Worm (Caenorhabditis elegans) whole organism, mixed stage, embryonic: ENCODE results near the gene flp-19.

Source experiments
- M03D4.4 ChIP-seq: sonication (generic microtip); optimal IDR thresholded peaks from 2 replicates; lab custom pipeline; 2017; ENCODE audit warnings: mild to moderate bottlenecking, missing genetic modification characterization, missing compliant biosample characterization
- bed-3 ChIP-seq: fragments of 200-800 bp; sonication (Bioruptor generic); optimal IDR thresholded peaks from 3 replicates; lab custom pipeline; 2018; ENCODE audit warnings: mild to moderate bottlenecking, missing genetic modification characterization, moderate library complexity, missing compliant biosample characterization
- blmp-1 ChIP-seq: fragments of 150-350 bp; optimal IDR thresholded peaks from 2 replicates; lab custom pipeline; 2014; ENCODE audit warnings: missing biosample characterization, missing genetic modification characterization
- ceh-39 ChIP-seq: fragments of 150-350 bp; optimal IDR thresholded peaks from 2 replicates; lab custom pipeline; 2014; ENCODE audit warnings: missing biosample characterization, missing genetic modification characterization
- ceh-43 ChIP-seq: fragments of 200-800 bp; sonication (Bioruptor generic); optimal IDR thresholded peaks from 2 replicates; lab custom pipeline; 2018; ENCODE audit warnings: mild to moderate bottlenecking, missing genetic modification characterization, moderate library complexity, missing compliant biosample characterization
- ceh-83 ChIP-seq: fragments of 200-800 bp; sonication (Bioruptor generic); optimal IDR thresholded peaks from 2 replicates; lab custom pipeline; 2018; ENCODE audit warnings: mild to moderate bottlenecking, missing genetic modification characterization, missing compliant biosample characterization
- ces-1 ChIP-seq: fragments of 150-350 bp; optimal IDR thresholded peaks from 2 replicates; lab custom pipeline; 2014; ENCODE audit warnings: missing biosample characterization, missing genetic modification reagents, missing genetic modification characterization
- cnd-1 ChIP-seq: fragments of 200-800 bp; sonication (Bioruptor generic); optimal IDR thresholded peaks from 2 replicates; lab custom pipeline; 2018; ENCODE audit warnings: mild to moderate bottlenecking, missing genetic modification characterization, missing compliant biosample characterization
- drap-1 ChIP-seq: fragments of 200-800 bp; sonication (Bioruptor generic); optimal IDR thresholded peaks from 3 replicates; lab custom pipeline; 2018; ENCODE audit warnings: mild to moderate bottlenecking, missing genetic modification characterization, missing compliant biosample characterization
- elt-3 ChIP-seq: fragments of 150-350 bp; optimal IDR thresholded peaks from 2 replicates; lab custom pipeline; 2014; ENCODE audit warnings: missing biosample characterization, missing genetic modification characterization
- flh-1 ChIP-seq: fragments of 200-800 bp; sonication (Bioruptor generic); optimal IDR thresholded peaks from 2 replicates; lab custom pipeline; 2018; ENCODE audit warnings: mild to moderate bottlenecking, missing genetic modification characterization, moderate library complexity, missing compliant biosample characterization
- ham-2 ChIP-seq: fragments of 200-800 bp; sonication (Bioruptor generic); optimal IDR thresholded peaks from 2 replicates; lab custom pipeline; 2018; ENCODE audit warnings: mild to moderate bottlenecking, missing genetic modification characterization, missing compliant biosample characterization
- hlh-1 ChIP-seq: fragments of 150-350 bp; optimal IDR thresholded peaks from 2 replicates; lab custom pipeline; 2014; ENCODE audit warnings: missing biosample characterization, missing genetic modification reagents, missing genetic modification characterization
- lin-13 ChIP-seq: fragments of 150-350 bp; optimal IDR thresholded peaks from 2 replicates; lab custom pipeline; 2014; ENCODE audit warnings: missing biosample characterization, missing genetic modification characterization
- lin-32 ChIP-seq: fragments of 200-800 bp; sonication (Bioruptor generic); optimal IDR thresholded peaks from 2 replicates; lab custom pipeline; 2018; ENCODE audit warnings: mild to moderate bottlenecking, missing genetic modification characterization, missing compliant biosample characterization
- lsy-2 ChIP-seq: fragments of 150-350 bp; optimal IDR thresholded peaks from 2 replicates; lab custom pipeline; 2014; ENCODE audit warnings: missing biosample characterization, missing genetic modification characterization
- mab-5 ChIP-seq: fragments of 150-350 bp; optimal IDR thresholded peaks from 2 replicates; lab custom pipeline; 2014; ENCODE audit warnings: missing biosample characterization, missing genetic modification characterization
- mep-1 ChIP-seq: fragments of 150-350 bp; optimal IDR thresholded peaks from 2 replicates; lab custom pipeline; 2017; ENCODE audit warnings: missing biosample characterization, missing genetic modification reagents, missing genetic modification characterization, inconsistent platforms
- mls-2 ChIP-seq: sonication (generic microtip); optimal IDR thresholded peaks from 2 replicates; lab custom pipeline; 2016; ENCODE audit warnings: mild to moderate bottlenecking, missing genetic modification characterization, moderate library complexity, missing compliant biosample characterization
- nhr-12 ChIP-seq: fragments of 150-350 bp; optimal IDR thresholded peaks from 2 replicates; lab custom pipeline; 2014; ENCODE audit warnings: missing biosample characterization, missing genetic modification characterization
- nhr-2 ChIP-seq: fragments of 150-350 bp; optimal IDR thresholded peaks from 2 replicates; lab custom pipeline; 2014; ENCODE audit warnings: missing biosample characterization, missing genetic modification characterization
- nhr-237 ChIP-seq: fragments of 150-350 bp; optimal IDR thresholded peaks from 2 replicates; lab custom pipeline; 2014; ENCODE audit warnings: missing biosample characterization, missing genetic modification characterization
- nhr-28 ChIP-seq: fragments of 150-350 bp; optimal IDR thresholded peaks from 2 replicates; lab custom pipeline; 2014; ENCODE audit warnings: missing biosample characterization, missing genetic modification characterization
- nhr-76 ChIP-seq: sonication (generic microtip); optimal IDR thresholded peaks from 2 replicates; lab custom pipeline; 2017; ENCODE audit warnings: missing biosample characterization, missing genetic modification characterization
- pha-4 ChIP-seq: fragments of 150-350 bp; optimal IDR thresholded peaks from 2 replicates; lab custom pipeline; 2018; ENCODE audit warnings: missing biosample characterization, missing genetic modification reagents, missing genetic modification characterization
- sem-2 ChIP-seq: fragments of 200-800 bp; sonication (Bioruptor generic); optimal IDR thresholded peaks from 2 replicates; lab custom pipeline; 2018; ENCODE audit warnings: mild to moderate bottlenecking, missing genetic modification characterization, missing compliant biosample characterization
- snpc-4 ChIP-seq: fragments of 150-350 bp; optimal IDR thresholded peaks from 2 replicates; lab custom pipeline; 2014; ENCODE audit warnings: missing biosample characterization, missing genetic modification characterization
- sptf-1 ChIP-seq: sonication (generic microtip); optimal IDR thresholded peaks from 2 replicates; lab custom pipeline; 2017; ENCODE audit warnings: mild to moderate bottlenecking, missing genetic modification characterization, moderate library complexity, missing compliant biosample characterization
- tbx-8 ChIP-seq: fragments of 200-800 bp; sonication (Bioruptor generic); optimal IDR thresholded peaks from 2 replicates; lab custom pipeline; 2018; ENCODE audit warnings: mild to moderate bottlenecking, missing genetic modification characterization, moderate library complexity, missing compliant biosample characterization
- unc-120 ChIP-seq: sonication (generic microtip); optimal IDR thresholded peaks from 2 replicates; lab custom pipeline; 2017; ENCODE audit warnings: missing genetic modification characterization, missing compliant biosample characterization; ENCODE audit not compliant: poor library complexity, severe bottlenecking
- unc-39 ChIP-seq: fragments of 150-350 bp; optimal IDR thresholded peaks from 2 replicates; lab custom pipeline; 2014; ENCODE audit warnings: missing biosample characterization, missing genetic modification characterization
- unc-62 ChIP-seq: fragments of 150-350 bp; optimal IDR thresholded peaks from 2 replicates; lab custom pipeline; 2014; ENCODE audit warnings: missing biosample characterization, missing genetic modification reagents, missing genetic modification characterization
- zip-8 ChIP-seq: fragments of 150-350 bp; optimal IDR thresholded peaks from 2 replicates; lab custom pipeline; 2014; ENCODE audit warnings: missing biosample characterization, missing genetic modification characterization
- ztf-11 ChIP-seq: fragments of 150-350 bp; optimal IDR thresholded peaks from 2 replicates; lab custom pipeline; 2014; ENCODE audit warnings: missing biosample characterization, missing genetic modification characterization

flp-19 gene

ce11 chrX:10604386-10604785 lies at the start of gene flp-19:
TSS of gene flp-19 (plus strand) at chrX:10604686.
- no peak for TF ChIP-seq lin-13 (tag; lab: Kevin White, UChicago)
- TF ChIP-seq ceh-43, result no peak
- TF ChIP-seq flh-1 (GFP tag; lab: Kevin White, UChicago), result no peak

ce11 chrX:10555189-10555964 lies 49.1 kb upstream of the flp-19 start, which contains the start of gene syd-2:
TSS of gene syd-2 (minus strand) at chrX:10555239.
- TF ChIP-seq unc-39 (peak; percentile 2), blmp-1 (tag; lab: Kevin White, UChicago) (no peak), elt-3 (tag; lab: Kevin White, UChicago) (no peak), unc-62 (GFP tag; lab: Kevin White, UChicago) (peak; percentile 68), mab-5 (tag; lab: Kevin White, UChicago) (no peak), ztf-11 (peak; percentile 64), flh-1 (GFP tag; lab: Kevin White, UChicago) (no peak), snpc-4 (tag; lab: Kevin White, UChicago) (no peak), pha-4 (peak; percentile 46), nhr-28 (tag; lab: Kevin White, UChicago) (no peak), tbx-8 (GFP tag; lab: Kevin White, UChicago) (peak; percentile 9), cnd-1 (tag; lab: Kevin White, UChicago) (peak; percentile 81), lsy-2 (tag; lab: Kevin White, UChicago) (peak; percentile 15), sptf-1 (peak; percentile 83), ces-1 (GFP tag; lab: Kevin White, UChicago) (peak; percentile 56), ceh-39 (tag; lab: Kevin White, UChicago) (peak; percentile 37), lin-32 (GFP tag; lab: Kevin White, UChicago) (no peak), M03D4.4 (peak; percentile 62), mls-2 (tag; lab: Kevin White, UChicago) (peak; percentile 89), drap-1 (GFP tag; lab: Kevin White, UChicago) (peak; percentile 82), nhr-12 (tag; lab: Kevin White, UChicago) (no peak), ham-2 (peak; percentile 85), nhr-2 (tag; lab: Kevin White, UChicago) (peak; percentile 99), unc-120 (peak; percentile 93), zip-8 (no peak), lin-13 (tag; lab: Kevin White, UChicago) (peak; percentile 28), nhr-237 (no peak), bed-3 (GFP tag; lab: Kevin White, UChicago) (no peak), sem-2 (GFP tag; lab: Kevin White, UChicago) (peak; percentile 39), mep-1 (tag; lab: Kevin White, UChicago) (peak; percentile 79), ceh-43 (no peak), hlh-1 (peak; percentile 54)
- TF ChIP-seq, all 35 proteins: peak for 20

ce11 chrX:10556764-10557163 lies 47.7 kb upstream of the flp-19 start:
- TF ChIP-seq ceh-83 (GFP tag; lab: Kevin White, UChicago) (no peak), M03D4.4 (no peak), unc-120 (peak; percentile 31), cnd-1 (tag; lab: Kevin White, UChicago) (no peak), pha-4 (no peak), lsy-2 (tag; lab: Kevin White, UChicago) (no peak), snpc-4 (tag; lab: Kevin White, UChicago) (no peak), nhr-237 (no peak), sptf-1 (no peak), blmp-1 (tag; lab: Kevin White, UChicago) (no peak), hlh-1 (peak; percentile 42), nhr-2 (tag; lab: Kevin White, UChicago) (no peak), unc-62 (GFP tag; lab: Kevin White, UChicago) (no peak), ztf-11 (no peak), lin-32 (GFP tag; lab: Kevin White, UChicago) (peak; percentile 52), sem-2 (GFP tag; lab: Kevin White, UChicago) (no peak), mep-1 (tag; lab: Kevin White, UChicago) (no peak), mls-2 (tag; lab: Kevin White, UChicago) (no peak), tbx-8 (GFP tag; lab: Kevin White, UChicago) (no peak)
- TF ChIP-seq, all 35 proteins: peak for 3

- TF ChIP-seq nhr-76 (no peak), nhr-28 (tag; lab: Kevin White, UChicago) (no peak), mab-5 (tag; lab: Kevin White, UChicago) (no peak), bed-3 (GFP tag; lab: Kevin White, UChicago) (no peak)
Measured at ce11 chrX:10559203-10559602, 45.3 kb upstream of the flp-19 start, which contains the start of gene F59F5.7. TSS of gene F59F5.7 (plus strand) at chrX:10559503.
